Fruit fly (Drosophila melanogaster): ENCODE results near the gene CG32988.

The CG32988 gene

DNA sequence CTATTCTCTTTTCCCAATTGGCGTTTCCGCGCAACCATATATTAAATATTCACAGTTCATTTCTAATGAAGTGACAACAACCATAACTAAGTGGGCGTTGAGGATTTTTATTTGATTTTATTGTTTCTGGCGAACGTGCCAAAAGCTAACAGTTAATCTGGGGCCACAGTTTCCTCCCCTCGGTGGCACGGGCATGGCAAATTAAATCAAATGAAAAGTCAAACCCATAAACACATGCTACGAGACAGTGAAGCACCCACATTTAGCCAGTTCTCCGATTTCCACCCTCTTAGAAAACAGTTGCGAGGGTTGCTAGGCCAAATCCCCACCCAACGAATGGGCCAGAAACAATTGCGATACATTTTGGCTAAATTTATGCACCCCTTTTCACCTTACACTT, 19.4 kb downstream of the CG32988 start:
- TF ChIP-seq CG17801 (GFP tag; optimal IDR thresholded peaks at IDR 0.05; ENCODE audit: partially characterized antibody): no peak

DNA sequence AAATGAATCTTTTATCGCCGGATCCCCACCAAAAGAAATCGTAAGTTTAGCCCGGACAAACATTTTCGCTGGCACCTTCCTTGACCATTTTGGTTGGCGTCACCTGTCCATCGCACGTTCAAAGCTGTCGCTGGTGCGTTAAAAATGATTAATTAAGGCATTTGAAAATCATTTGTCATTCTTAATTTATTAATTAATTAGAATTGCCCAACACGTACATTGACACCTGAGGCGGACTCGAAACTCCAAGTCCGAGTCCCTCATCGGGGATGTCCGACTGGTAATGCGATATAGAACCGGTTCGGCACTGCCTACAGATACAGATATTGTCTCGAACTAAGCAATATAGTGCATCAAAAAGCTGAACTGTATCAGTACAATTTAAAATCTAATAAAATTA, 23.5 kb downstream of the CG32988 start:
- TF ChIP-seq CG17801 (GFP tag; optimal IDR thresholded peaks at IDR 0.05; ENCODE audit: partially characterized antibody): no peak

DNA sequence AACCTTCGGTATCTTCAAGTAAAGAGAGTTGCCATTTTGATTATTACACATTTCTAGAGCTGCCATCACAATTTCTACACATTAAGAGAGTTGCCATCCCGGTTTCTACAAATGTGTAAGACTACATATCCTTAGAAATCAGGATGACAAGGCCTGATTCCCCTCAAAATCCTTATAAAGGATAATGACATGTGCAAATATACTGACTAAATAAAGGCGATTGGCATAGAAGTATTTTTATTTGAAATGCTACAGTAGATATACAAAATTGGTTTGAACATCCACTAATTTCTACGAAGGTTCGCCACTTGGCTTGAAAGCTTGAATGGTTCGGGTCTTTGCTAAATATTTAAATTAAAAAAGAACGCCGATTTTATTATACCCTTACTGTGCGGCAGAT, 24.1 kb downstream of the CG32988 start:
- no peak for TF ChIP-seq CG17801 (GFP tag; optimal IDR thresholded peaks at IDR 0.05; ENCODE audit: partially characterized antibody)

DNA sequence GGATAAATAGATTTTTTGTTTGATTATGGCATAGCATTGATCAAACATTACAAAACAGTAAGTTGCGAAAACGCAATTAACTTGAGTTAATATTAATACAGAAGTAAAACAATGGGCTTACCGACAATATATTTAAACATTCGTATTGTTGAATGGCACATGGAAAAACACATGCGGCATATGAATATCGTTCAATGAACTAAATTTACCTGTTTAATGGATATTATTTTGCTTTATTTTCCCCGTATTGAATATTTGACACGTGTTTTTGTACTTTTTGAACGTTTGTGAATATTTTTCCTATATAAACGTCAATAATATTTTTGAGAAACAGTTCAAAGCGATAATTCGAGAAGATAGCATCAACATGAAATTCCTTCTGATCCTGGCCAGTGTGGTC, 26.5 kb downstream of the CG32988 start, which contains the start of gene CG42713:
Gene CG42713, plus strand, starts transcription at position 301 of the 400 bp plus-strand sequence.
- no peak for TF ChIP-seq CG17801 (GFP tag; optimal IDR thresholded peaks at IDR 0.05; ENCODE audit: partially characterized antibody)

DNA sequence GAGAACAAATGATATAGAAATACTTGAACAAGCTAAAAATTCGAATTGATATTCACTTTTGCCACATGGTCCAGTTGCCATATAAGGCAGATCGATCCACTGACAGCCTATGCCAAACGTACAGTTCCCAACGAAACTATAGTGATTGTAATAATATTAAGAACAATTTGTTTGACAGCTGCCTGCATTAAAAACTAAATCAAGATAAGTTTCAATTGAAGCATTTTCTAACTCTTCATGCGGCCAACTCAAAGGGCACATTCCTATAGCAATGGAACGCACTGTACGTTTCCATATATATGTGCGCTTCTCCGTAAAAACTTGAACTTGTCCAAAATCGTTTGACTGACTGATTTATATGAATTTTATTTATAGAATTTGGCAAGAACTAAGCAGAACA, 29.6 kb downstream of the CG32988 start:
- no peak for TF ChIP-seq CG17801 (GFP tag; optimal IDR thresholded peaks at IDR 0.05; ENCODE audit: partially characterized antibody)

DNA sequence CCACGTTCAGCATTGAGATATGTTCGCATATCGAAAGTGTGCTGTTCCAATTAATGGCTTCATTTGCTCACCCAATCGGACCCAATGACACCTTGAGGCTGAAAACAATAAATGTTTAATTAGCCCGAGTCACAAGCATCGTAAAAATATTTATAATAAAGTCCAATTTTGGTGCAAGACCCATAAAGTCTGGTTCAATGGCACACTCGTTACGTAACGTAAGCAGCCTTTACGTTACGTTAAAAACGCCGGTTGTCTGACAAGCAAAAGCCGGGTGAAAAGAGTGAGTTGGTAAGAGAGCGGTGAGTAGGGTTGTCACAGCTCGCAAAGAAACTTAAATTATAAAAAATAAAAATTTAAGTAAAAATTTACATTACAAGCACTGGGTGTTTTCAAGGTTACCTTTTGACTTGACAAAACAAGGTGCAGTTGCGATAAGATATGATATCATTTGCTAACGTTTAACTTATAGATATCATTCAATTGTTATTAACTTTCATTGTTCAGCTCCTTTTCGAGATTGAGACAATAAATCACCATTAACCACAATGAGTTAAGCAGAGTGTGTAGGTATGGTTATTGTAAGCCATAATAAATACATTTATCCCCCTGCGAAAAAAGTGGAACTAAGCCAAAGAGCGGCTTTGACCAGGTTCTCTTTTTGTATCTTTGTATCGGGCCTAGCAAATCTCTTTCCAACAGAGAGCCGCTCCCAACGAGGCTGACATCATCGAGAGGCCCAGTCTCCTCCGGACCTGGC, 33.5 kb downstream of the CG32988 start:
- TF ChIP-seq CG17801 (GFP tag; optimal IDR thresholded peaks at IDR 0.05; ENCODE audit: partially characterized antibody): no peak

DNA sequence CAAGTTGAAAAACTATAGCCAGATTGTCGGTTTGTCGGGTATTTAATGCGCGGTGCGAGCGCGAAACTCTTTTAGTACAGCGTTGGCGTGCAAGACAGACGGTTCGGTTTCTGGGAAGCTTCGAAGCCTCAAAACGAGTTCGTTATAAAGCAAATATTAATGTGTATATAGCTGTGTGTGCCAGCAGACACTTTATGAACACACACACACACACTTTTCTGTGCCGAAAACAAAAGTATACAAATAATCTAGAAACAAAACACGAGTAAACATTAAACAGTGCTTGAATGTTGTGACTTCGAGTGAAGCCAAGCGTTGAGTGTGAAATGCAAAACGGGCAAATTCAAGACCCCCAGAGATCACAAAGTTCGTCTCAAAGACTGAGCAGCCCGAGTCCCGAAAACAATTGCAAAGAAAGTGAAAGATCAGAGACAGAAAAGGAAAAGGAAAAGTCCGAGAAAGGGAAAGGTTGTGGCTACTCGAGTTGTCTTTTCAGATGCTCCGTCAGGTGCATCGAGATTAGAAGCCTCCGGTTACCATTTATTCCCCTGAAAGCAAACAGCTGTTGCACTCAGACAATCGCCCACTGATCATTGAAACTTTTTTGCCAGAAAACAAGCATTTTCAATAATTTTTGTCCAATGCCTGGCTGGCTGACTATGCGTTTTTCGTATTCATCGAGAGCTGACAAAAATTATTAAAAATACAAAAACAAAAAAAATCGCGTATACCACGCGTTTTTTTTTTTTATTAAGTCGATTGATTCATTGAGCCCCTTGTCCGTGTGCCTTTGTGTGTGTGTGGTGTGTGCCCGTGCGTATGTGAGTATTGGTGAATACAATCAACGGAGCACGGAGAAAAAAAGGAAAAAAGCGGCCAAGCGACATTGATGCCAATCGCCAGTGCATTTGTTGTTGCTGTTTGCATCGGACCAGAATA, 34.3 kb downstream of the CG32988 start, which contains the start of gene CG34398:
Gene CG34398, plus strand, starts transcription at position 73 of the 939 bp plus-strand sequence.
- no peak for TF ChIP-seq CG17801 (GFP tag; optimal IDR thresholded peaks at IDR 0.05; ENCODE audit: partially characterized antibody)

DNA sequence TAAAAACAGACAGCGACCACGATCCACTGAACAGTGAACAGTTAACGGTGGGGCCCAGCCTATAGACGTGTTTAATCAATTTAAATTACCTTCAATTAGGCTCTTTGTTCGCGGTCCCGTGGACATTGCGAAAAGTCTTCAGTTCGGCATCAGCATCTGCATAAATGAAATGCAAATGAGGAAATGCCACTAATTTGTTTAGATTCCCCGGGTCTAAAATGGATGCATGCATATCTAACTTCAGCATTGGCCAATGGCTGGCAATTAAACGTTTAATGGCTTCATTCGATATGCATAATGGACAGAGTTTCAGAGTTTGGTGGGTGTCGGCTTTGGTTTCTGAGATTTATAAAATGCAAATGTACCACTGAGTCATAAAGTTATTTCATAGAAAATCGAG, 37.2 kb downstream of the CG32988 start:
- no peak for TF ChIP-seq CG17801 (GFP tag; optimal IDR thresholded peaks at IDR 0.05; ENCODE audit: partially characterized antibody)

DNA sequence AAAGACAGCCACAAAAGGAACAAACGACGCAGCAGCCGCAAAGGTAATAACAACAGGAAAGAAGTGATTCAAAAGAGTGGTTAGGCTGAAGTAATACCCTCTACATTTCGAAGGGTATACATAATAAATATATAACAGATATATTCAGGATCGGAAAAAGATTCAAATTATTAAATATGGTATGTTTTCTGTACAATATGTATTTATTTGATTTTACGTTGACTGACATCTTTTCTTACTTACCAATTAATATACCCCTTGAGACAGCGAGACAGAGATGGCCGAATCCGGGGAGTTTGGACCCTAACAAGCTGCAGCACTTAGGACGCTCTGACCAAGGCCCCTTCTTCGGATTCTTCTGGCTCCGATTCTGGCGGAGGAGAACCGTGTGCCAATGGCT, 41.6 kb downstream of the CG32988 start:
- TF ChIP-seq CG17801 (GFP tag; optimal IDR thresholded peaks at IDR 0.05; ENCODE audit: partially characterized antibody): no peak
